Worm (Caenorhabditis elegans): Measurements from ENCODE around the gene srw-12.

The srw-12 gene

ce11 chrV:15230243-15230642, 8.2 kb downstream of the srw-12 start, which contains the start of gene srw-15:
Gene srw-15 (plus strand): TSS chrV:15230543.
- TF ChIP-seq snpc-4 (GFP tag; optimal IDR thresholded peaks at IDR 0.05) (no peak), snpc-4 (tag; optimal IDR thresholded peaks at IDR 0.05) (no peak), F39B2.1 (GFP tag; IDR thresholded peaks at IDR 0.05) (no peak), sptf-2 (GFP tag; optimal IDR thresholded peaks at IDR 0.05) (no peak), let-607 (tag; optimal IDR thresholded peaks at IDR 0.05) (no peak), ceh-79 (tag; optimal IDR thresholded peaks at IDR 0.05) (no peak), bed-2 (GFP tag; IDR thresholded peaks at IDR 0.05) (no peak), nfya-1 (tag; optimal IDR thresholded peaks at IDR 0.05; ENCODE audit: borderline replicate concordance, insufficient read depth) (no peak), ztf-3 (GFP tag; optimal IDR thresholded peaks at IDR 0.05) (no peak), tlf-1 (GFP tag; optimal IDR thresholded peaks at IDR 0.05) (no peak), attf-3 (GFP tag; conservative IDR thresholded peaks at IDR 0.05) (no peak), zfh-2 (GFP tag; conservative IDR thresholded peaks at IDR 0.05) (no peak)

- TF ChIP-seq ceh-79 (tag; optimal IDR thresholded peaks at IDR 0.05) = no peak
- TF ChIP-seq K11D2.4 (GFP tag; IDR thresholded peaks at IDR 0.05) = no peak
- no peak for TF ChIP-seq attf-5 (GFP tag; optimal IDR thresholded peaks at IDR 0.05)
- no peak for TF ChIP-seq ztf-26 (tag; optimal IDR thresholded peaks at IDR 0.05)
- no peak for TF ChIP-seq ztf-25 (GFP tag; IDR thresholded peaks at IDR 0.05)
- no peak for TF ChIP-seq snpc-4 (GFP tag; optimal IDR thresholded peaks at IDR 0.05)
- no peak for TF ChIP-seq snpc-4 (tag; optimal IDR thresholded peaks at IDR 0.05)
- no peak for TF ChIP-seq B0261.1 (tag; optimal IDR thresholded peaks at IDR 0.05)
- no peak for TF ChIP-seq dpl-1 (GFP tag; optimal IDR thresholded peaks at IDR 0.05)
- no peak for TF ChIP-seq nhr-80 (tag; optimal IDR thresholded peaks at IDR 0.05)
- no peak for TF ChIP-seq C17E4.6 (GFP tag; IDR thresholded peaks at IDR 0.05)
- no peak for TF ChIP-seq ccch-3 (GFP tag; optimal IDR thresholded peaks at IDR 0.05)
Measured at ce11 chrV:15226206-15226605, 12.2 kb downstream of the srw-12 start.

ce11 chrV:15225650-15226049, 12.8 kb downstream of the srw-12 start, which contains the start of gene srw-14:
Gene srw-14 (plus strand): TSS chrV:15225950.
- TF ChIP-seq F49E8.2 (tag; optimal IDR thresholded peaks at IDR 0.05; ENCODE audit: insufficient read depth) = no peak
- TF ChIP-seq F52B5.7 (tag; optimal IDR thresholded peaks at IDR 0.05) = no peak
- no peak for TF ChIP-seq zfh-2 (GFP tag; conservative IDR thresholded peaks at IDR 0.05)
- TF ChIP-seq ccch-3 (GFP tag; optimal IDR thresholded peaks at IDR 0.05) = no peak
- no peak for TF ChIP-seq Y67H2A.10 (GFP tag; conservative IDR thresholded peaks at IDR 0.05)
- no peak for TF ChIP-seq K12H6.12 (tag; optimal IDR thresholded peaks at IDR 0.05)

- TF ChIP-seq attf-5 (GFP tag; optimal IDR thresholded peaks at IDR 0.05) (no peak), nhr-80 (tag; optimal IDR thresholded peaks at IDR 0.05) (no peak), hrde-1 (tag; optimal IDR thresholded peaks at IDR 0.05; ENCODE audit: borderline replicate concordance) (no peak), mel-28 (tag; optimal IDR thresholded peaks at IDR 0.05; ENCODE audit: borderline replicate concordance) (no peak), somi-1 (GFP tag; optimal IDR thresholded peaks at IDR 0.05) (no peak), F57A8.1 (GFP tag; optimal IDR thresholded peaks at IDR 0.05) (no peak)
Measured at ce11 chrV:15223668-15224067, 14.8 kb downstream of the srw-12 start, which contains the start of gene srw-24. Gene srw-24 (plus strand): TSS chrV:15223968.

ce11 chrV:15221330-15221729, 17.1 kb downstream of the srw-12 start, which contains the start of gene irld-25:
Gene irld-25 (plus strand): TSS chrV:15221630.
- TF ChIP-seq madf-8 (GFP tag; conservative IDR thresholded peaks at IDR 0.05) (no peak), sea-2 (GFP tag; IDR thresholded peaks at IDR 0.05) (no peak), rec-8 (tag; optimal IDR thresholded peaks at IDR 0.05) (no peak), F23B12.7 (tag; optimal IDR thresholded peaks at IDR 0.05; ENCODE audit: insufficient read depth) (no peak), F10E7.11 (tag; optimal IDR thresholded peaks at IDR 0.05) (no peak), nhr-120 (GFP tag; IDR thresholded peaks at IDR 0.05) (no peak), C17E4.6 (GFP tag; IDR thresholded peaks at IDR 0.05) (no peak), ceh-27 (GFP tag; optimal IDR thresholded peaks at IDR 0.05) (no peak), T26A5.8 (tag; optimal IDR thresholded peaks at IDR 0.05) (no peak), ZK185.1 (tag; optimal IDR thresholded peaks at IDR 0.05; ENCODE audit: poor library complexity, severe bottlenecking) (no peak), ceh-40 (GFP tag; IDR thresholded peaks at IDR 0.05) (no peak), nhr-90 (tag; optimal IDR thresholded peaks at IDR 0.05) (no peak), lsl-1 (GFP tag; optimal IDR thresholded peaks at IDR 0.05) (no peak), rpc-1 (optimal IDR thresholded peaks at IDR 0.05) (no peak), rpc-1 (tag; optimal IDR thresholded peaks at IDR 0.05) (no peak)

Measured in whole organism, young adult.